4 worm cellular contexts compared by ENCODE assay signal in genomic region chrX:1446593-1447141, ce11.
A peak's percentile ranks its signal among the peaks of the same experiment; 100 is the strongest.
TF ChIP-seq lines count a peak whose summit lies in the region.

zfp-3 (minus strand) TSS chrX:1446643.

TF ChIP-seq in whole organism, L2 larva, 48 proteins besides CTCF, POLR2A, EP300 and RAD21 (continued from another document):
- TF ChIP-seq unc-39 (tag; optimal IDR thresholded peaks at IDR 0.05; lab: Kevin White, UChicago) (no peak), gmeb-1 (tag; optimal IDR thresholded peaks at IDR 0.05; lab: Kevin White, UChicago) (peak; percentile 85), snpc-4 (tag; optimal IDR thresholded peaks at IDR 0.05; lab: Kevin White, UChicago) (peak; percentile 84), nhr-23 (tag; optimal IDR thresholded peaks at IDR 0.05; lab: Kevin White, UChicago) (no peak), dmd-4 (tag; optimal IDR thresholded peaks at IDR 0.05; lab: Kevin White, UChicago) (no peak), nhr-21 (tag; optimal IDR thresholded peaks at IDR 0.05; lab: Kevin White, UChicago) (peak; percentile 95), ztf-11 (tag; optimal IDR thresholded peaks at IDR 0.05; lab: Kevin White, UChicago) (peak; percentile 14), lin-13 (GFP tag; optimal IDR thresholded peaks at IDR 0.05; lab: Kevin White, UChicago) (peak; percentile 86), sma-9 (GFP tag; optimal IDR thresholded peaks at IDR 0.05; lab: Kevin White, UChicago) (peak; percentile 96), sma-9 (tag; optimal IDR thresholded peaks at IDR 0.05; lab: Kevin White, UChicago) (no peak), unc-62 (GFP tag; optimal IDR thresholded peaks at IDR 0.05; lab: Kevin White, UChicago) (peak; percentile 48), sma-3 (GFP tag; optimal IDR thresholded peaks at IDR 0.05; lab: Kevin White, UChicago) (peak; percentile 94), nhr-237 (tag; optimal IDR thresholded peaks at IDR 0.05; lab: Kevin White, UChicago) (peak; percentile 75), sem-4 (tag; optimal IDR thresholded peaks at IDR 0.05; lab: Kevin White, UChicago) (peak; percentile 87), nhr-12 (tag; optimal IDR thresholded peaks at IDR 0.05; lab: Kevin White, UChicago) (no peak), elt-1 (tag; optimal IDR thresholded peaks at IDR 0.05; lab: Kevin White, UChicago) (no peak), peb-1 (tag; optimal IDR thresholded peaks at IDR 0.05; lab: Kevin White, UChicago) (no peak), ztf-4 (tag; optimal IDR thresholded peaks at IDR 0.05; lab: Kevin White, UChicago) (peak; percentile 93), nhr-129 (tag; optimal IDR thresholded peaks at IDR 0.05; lab: Kevin White, UChicago) (peak; percentile 96), F13H6.1 (tag; optimal IDR thresholded peaks at IDR 0.05; lab: Kevin White, UChicago) (peak; percentile 98), mab-5 (tag; optimal IDR thresholded peaks at IDR 0.05; lab: Kevin White, UChicago) (peak; percentile 92), egl-27 (tag; optimal IDR thresholded peaks at IDR 0.05; lab: Kevin White, UChicago) (peak; percentile 94), ceh-82 (tag; optimal IDR thresholded peaks at IDR 0.05; lab: Kevin White, UChicago) (no peak), lsy-2 (tag; optimal IDR thresholded peaks at IDR 0.05; lab: Kevin White, UChicago) (peak; percentile 77 to 94), unc-55 (GFP tag; optimal IDR thresholded peaks at IDR 0.05; lab: Kevin White, UChicago) (peak; percentile 97), lin-11 (tag; optimal IDR thresholded peaks at IDR 0.05; lab: Kevin White, UChicago) (peak; percentile 97)

TF ChIP-seq in whole organism, L4 larva, 104 proteins besides CTCF, POLR2A, EP300 and RAD21 (continued from another document and continues in another):
- TF ChIP-seq mdt-29 (GFP tag; IDR thresholded peaks at IDR 0.05; lab: Robert Waterston, UW) (peak; percentile 76), mep-1 (tag; optimal IDR thresholded peaks at IDR 0.05; lab: Kevin White, UChicago) (peak; percentile 97), nhr-10 (tag; optimal IDR thresholded peaks at IDR 0.05; lab: Kevin White, UChicago) (no peak), hlh-30 (tag; optimal IDR thresholded peaks at IDR 0.05; lab: Kevin White, UChicago; ENCODE audit: insufficient read depth) (peak; percentile 99), ceh-20 (GFP tag; IDR thresholded peaks at IDR 0.05; lab: Robert Waterston, UW) (peak; percentile 94), daf-12 (tag; optimal IDR thresholded peaks at IDR 0.05; lab: Kevin White, UChicago) (no peak), lsy-2 (tag; optimal IDR thresholded peaks at IDR 0.05; lab: Kevin White, UChicago) (peak; percentile 81 to 93), ctbp-1 (GFP tag; IDR thresholded peaks at IDR 0.05; lab: Robert Waterston, UW) (peak; percentile 95), zfp-2 (tag; optimal IDR thresholded peaks at IDR 0.05; lab: Kevin White, UChicago) (peak; percentile 65), tag-97 (GFP tag; IDR thresholded peaks at IDR 0.05; lab: Robert Waterston, UW) (no peak), nhr-28 (tag; optimal IDR thresholded peaks at IDR 0.05; lab: Kevin White, UChicago) (peak; percentile 82), spr-3 (GFP tag; optimal IDR thresholded peaks at IDR 0.05; lab: Kevin White, UChicago) (peak; percentile 6), lin-39 (tag; optimal IDR thresholded peaks at IDR 0.05; lab: Kevin White, UChicago) (no peak), madf-5 (GFP tag; IDR thresholded peaks at IDR 0.05; lab: Robert Waterston, UW) (no peak), ceh-62 (tag; optimal IDR thresholded peaks at IDR 0.05; lab: Kevin White, UChicago) (no peak), hlh-11 (tag; optimal IDR thresholded peaks at IDR 0.05; lab: Kevin White, UChicago) (peak; percentile 99), tra-1 (GFP tag; IDR thresholded peaks at IDR 0.05; lab: Robert Waterston, UW) (peak; percentile 81), gei-8 (GFP tag; optimal IDR thresholded peaks at IDR 0.05; lab: Kevin White, UChicago) (peak; percentile 39), dmd-9 (GFP tag; IDR thresholded peaks at IDR 0.05; lab: Robert Waterston, UW) (peak; percentile 77), madf-9 (GFP tag; conservative IDR thresholded peaks at IDR 0.05; lab: Robert Waterston, UW) (peak; percentile 81), lin-38 (GFP tag; IDR thresholded peaks at IDR 0.05; lab: Robert Waterston, UW) (peak; percentile 78), Y105C5A.15 (GFP tag; IDR thresholded peaks at IDR 0.05; lab: Robert Waterston, UW) (0 out of 2 replicates have a peak, but pooled peaks have one; percentile 31), F49E8.2 (tag; optimal IDR thresholded peaks at IDR 0.05; lab: Kevin White, UChicago; ENCODE audit: borderline replicate concordance) (no peak), unc-62 (GFP tag; optimal IDR thresholded peaks at IDR 0.05 in 1 of 2; lab: Kevin White, UChicago) (peak in 1 of 2 experiments; percentile 99), unc-62 (tag; optimal IDR thresholded peaks at IDR 0.05; lab: Kevin White, UChicago) (no peak), D1046.2 (GFP tag; IDR thresholded peaks at IDR 0.05; lab: Robert Waterston, UW) (no peak), nhr-11 (tag; optimal IDR thresholded peaks at IDR 0.05; lab: Kevin White, UChicago) (peak; percentile 94), ceh-44 (GFP tag; IDR thresholded peaks at IDR 0.05; lab: Robert Waterston, UW) (no peak), cey-2 (tag; optimal IDR thresholded peaks at IDR 0.05; lab: Kevin White, UChicago; ENCODE audit: borderline replicate concordance, insufficient read depth) (no peak), zip-11 (GFP tag; IDR thresholded peaks at IDR 0.05; lab: Robert Waterston, UW) (no peak), aha-1 (tag; lab: Kevin White, UChicago) (peak; percentile 100), ama-1 (optimal IDR thresholded peaks at IDR 0.05; lab: Kevin White, UChicago) (peak; percentile 7), pqm-1 (tag; optimal IDR thresholded peaks at IDR 0.05; lab: Kevin White, UChicago) (no peak), dmd-8 (GFP tag; IDR thresholded peaks at IDR 0.05; lab: Robert Waterston, UW) (0 out of 2 replicates have a peak, but pooled peaks have one; percentile 17), nhr-48 (tag; optimal IDR thresholded peaks at IDR 0.05; lab: Kevin White, UChicago) (peak; percentile 85)

TF ChIP-seq in whole organism, late embryonic, 69 proteins besides CTCF, POLR2A, EP300 and RAD21 (continued from another document and continues in another):
- TF ChIP-seq unc-86 (tag; optimal IDR thresholded peaks at IDR 0.05; lab: Kevin White, UChicago) = peak; percentile 25
- peak; percentile 83 for TF ChIP-seq ceh-48 (tag; optimal IDR thresholded peaks at IDR 0.05; lab: Kevin White, UChicago)
- TF ChIP-seq tbx-2 (tag; optimal IDR thresholded peaks at IDR 0.05; lab: Kevin White, UChicago) = peak; percentile 79
- TF ChIP-seq nhr-11 (tag; optimal IDR thresholded peaks at IDR 0.05; lab: Kevin White, UChicago) = no peak
- no peak for TF ChIP-seq sox-4 (tag; optimal IDR thresholded peaks at IDR 0.05; lab: Kevin White, UChicago)
- peak; percentile 76 for TF ChIP-seq unc-42 (tag; optimal IDR thresholded peaks at IDR 0.05; lab: Kevin White, UChicago)
- peak; percentile 25 for TF ChIP-seq nhr-232 (tag; optimal IDR thresholded peaks at IDR 0.05; lab: Kevin White, UChicago)
- TF ChIP-seq hlh-6 (tag; optimal IDR thresholded peaks at IDR 0.05; lab: Kevin White, UChicago) = no peak
- no peak for TF ChIP-seq ztf-16 (tag; optimal IDR thresholded peaks at IDR 0.05; lab: Kevin White, UChicago)
- TF ChIP-seq fax-1 (tag; optimal IDR thresholded peaks at IDR 0.05; lab: Kevin White, UChicago) = no peak
- peak; percentile 91 for TF ChIP-seq dve-1 (tag; optimal IDR thresholded peaks at IDR 0.05; lab: Kevin White, UChicago)
- TF ChIP-seq K09A11.1 (tag; optimal IDR thresholded peaks at IDR 0.05; lab: Kevin White, UChicago; ENCODE audit: insufficient read depth) = no peak
- TF ChIP-seq fkh-10 (GFP tag; optimal IDR thresholded peaks at IDR 0.05; lab: Kevin White, UChicago) = no peak
- TF ChIP-seq pag-3 (tag; optimal IDR thresholded peaks at IDR 0.05; lab: Kevin White, UChicago; ENCODE audit: borderline replicate concordance) = no peak
- TF ChIP-seq C08G9.2 (tag; optimal IDR thresholded peaks at IDR 0.05; lab: Kevin White, UChicago) = peak; percentile 38
- TF ChIP-seq ceh-31 (tag; optimal IDR thresholded peaks at IDR 0.05; lab: Kevin White, UChicago) = peak; percentile 90
- no peak for TF ChIP-seq ceh-45 (GFP tag; IDR thresholded peaks at IDR 0.05; lab: Robert Waterston, UW)
- TF ChIP-seq lim-6 (tag; optimal IDR thresholded peaks at IDR 0.05; lab: Kevin White, UChicago) = peak; percentile 29
- TF ChIP-seq ceh-18 (tag; optimal IDR thresholded peaks at IDR 0.05; lab: Kevin White, UChicago) = peak; percentile 92
- TF ChIP-seq ceh-24 (tag; optimal IDR thresholded peaks at IDR 0.05; lab: Kevin White, UChicago) = no peak
- TF ChIP-seq elt-2 (tag; optimal IDR thresholded peaks at IDR 0.05; lab: Kevin White, UChicago) = peak; percentile 3
- TF ChIP-seq ceh-22 (tag; optimal IDR thresholded peaks at IDR 0.05; lab: Kevin White, UChicago) = no peak
- no peak for TF ChIP-seq npax-4 (tag; optimal IDR thresholded peaks at IDR 0.05; lab: Kevin White, UChicago)
- TF ChIP-seq hlh-15 (tag; optimal IDR thresholded peaks at IDR 0.05; lab: Kevin White, UChicago) = no peak
- peak; percentile 8 for TF ChIP-seq madf-2 (tag; optimal IDR thresholded peaks at IDR 0.05; lab: Kevin White, UChicago)
- TF ChIP-seq C38D4.7 (GFP tag; optimal IDR thresholded peaks at IDR 0.05; lab: Kevin White, UChicago) = no peak
- no peak for TF ChIP-seq elt-4 (tag; optimal IDR thresholded peaks at IDR 0.05; lab: Kevin White, UChicago)
- TF ChIP-seq pax-1 (tag; optimal IDR thresholded peaks at IDR 0.05; lab: Kevin White, UChicago) = peak; percentile 53
- no peak for TF ChIP-seq odd-2 (tag; optimal IDR thresholded peaks at IDR 0.05; lab: Kevin White, UChicago)
- TF ChIP-seq nfya-1 (tag; optimal IDR thresholded peaks at IDR 0.05; lab: Kevin White, UChicago) = peak; percentile 95
- peak; percentile 40 for TF ChIP-seq dmd-4 (tag; optimal IDR thresholded peaks at IDR 0.05; lab: Kevin White, UChicago; ENCODE audit: borderline replicate concordance)
- TF ChIP-seq syd-9 (tag; optimal IDR thresholded peaks at IDR 0.05; lab: Kevin White, UChicago) = peak; percentile 42
- TF ChIP-seq ceh-9 (tag; optimal IDR thresholded peaks at IDR 0.05; lab: Kevin White, UChicago) = no peak
- TF ChIP-seq pha-4 (tag; optimal IDR thresholded peaks at IDR 0.05; lab: Kevin White, UChicago) = no peak
- TF ChIP-seq pha-2 (tag; optimal IDR thresholded peaks at IDR 0.05; lab: Kevin White, UChicago) = peak; percentile 31
- TF ChIP-seq che-1 (tag; optimal IDR thresholded peaks at IDR 0.05; lab: Kevin White, UChicago) = no peak
- no peak for TF ChIP-seq gmeb-2 (tag; optimal IDR thresholded peaks at IDR 0.05; lab: Kevin White, UChicago)
- no peak for TF ChIP-seq eyg-1 (tag; optimal IDR thresholded peaks at IDR 0.05; lab: Kevin White, UChicago)
- peak; percentile 67 for TF ChIP-seq pqm-1 (tag; optimal IDR thresholded peaks at IDR 0.05; lab: Kevin White, UChicago)
- no peak for TF ChIP-seq ceh-19 (GFP tag; optimal IDR thresholded peaks at IDR 0.05; lab: Kevin White, UChicago)

TF ChIP-seq in whole organism, mixed stage, embryonic, 35 proteins besides CTCF, POLR2A, EP300 and RAD21 (continued from another document):
- no peak for TF ChIP-seq nhr-12 (tag; optimal IDR thresholded peaks at IDR 0.05; lab: Kevin White, UChicago)
- TF ChIP-seq nhr-76 (tag; optimal IDR thresholded peaks at IDR 0.05; lab: Kevin White, UChicago) = no peak
- TF ChIP-seq snpc-4 (tag; optimal IDR thresholded peaks at IDR 0.05; lab: Kevin White, UChicago) = no peak
- peak; percentile 37 for TF ChIP-seq M03D4.4 (tag; optimal IDR thresholded peaks at IDR 0.05; lab: Kevin White, UChicago)
- TF ChIP-seq lsy-2 (tag; optimal IDR thresholded peaks at IDR 0.05; lab: Kevin White, UChicago) = peak; percentile 44
TF ChIP-seq in whole organism, mixed stage, embryonic: peak in this region for 15.
